Fruit fly (Drosophila melanogaster) whole organism: ENCODE results near the gene CG2278.

Source experiments
- CG8478 ChIP-seq: fragments of >200 bp; optimal IDR thresholded peaks from 2 replicates; lab custom pipeline; 2018; ENCODE audit warnings: inconsistent platforms
- Dll ChIP-seq: fragments of >200 bp; optimal IDR thresholded peaks from 2 replicates; lab custom pipeline; 2017
- EcR ChIP-seq, 2 experiments: fragments of >200 bp; optimal IDR thresholded peaks; 2 replicates each; lab custom pipeline; 2017; ENCODE audit warnings: missing biosample characterization in 2 of 2, missing genetic modification characterization in 2 of 2, missing genetic modification reagents in 2 of 2
- pan ChIP-seq: fragments of >200 bp; optimal IDR thresholded peaks from 2 replicates; lab custom pipeline; 2017
- psq ChIP-seq: fragments of >200 bp; optimal IDR thresholded peaks from 2 replicates; lab custom pipeline; 2017
- usp ChIP-seq: fragments of >200 bp; optimal IDR thresholded peaks from 2 replicates; lab custom pipeline; 2017; ENCODE audit warnings: missing biosample characterization, missing genetic modification characterization, mixed read lengths

Gene CG2278

DNA sequence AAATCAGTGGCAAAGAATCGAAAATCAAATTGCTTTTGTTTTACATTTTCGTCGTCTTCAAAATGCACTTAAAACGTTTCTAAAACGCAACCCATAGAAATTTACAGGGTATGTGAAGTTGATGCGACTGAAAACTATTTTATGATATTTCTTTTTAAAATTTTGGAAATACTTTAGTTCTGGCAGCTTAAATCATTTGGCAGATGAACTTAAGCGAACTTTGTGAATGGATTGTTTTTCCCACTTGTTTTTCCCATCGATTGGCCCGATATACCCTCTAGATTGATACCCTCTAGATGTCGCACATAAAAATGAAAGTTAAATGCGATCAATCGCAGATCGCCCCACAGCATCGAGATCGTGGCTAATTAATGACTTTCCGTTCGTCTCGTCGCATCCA, 43.9 kb downstream of the CG2278 start:
- TF ChIP-seq EcR (GFP tag; optimal IDR thresholded peaks at IDR 0.05; lab: Kevin White, UChicago): no peak

DNA sequence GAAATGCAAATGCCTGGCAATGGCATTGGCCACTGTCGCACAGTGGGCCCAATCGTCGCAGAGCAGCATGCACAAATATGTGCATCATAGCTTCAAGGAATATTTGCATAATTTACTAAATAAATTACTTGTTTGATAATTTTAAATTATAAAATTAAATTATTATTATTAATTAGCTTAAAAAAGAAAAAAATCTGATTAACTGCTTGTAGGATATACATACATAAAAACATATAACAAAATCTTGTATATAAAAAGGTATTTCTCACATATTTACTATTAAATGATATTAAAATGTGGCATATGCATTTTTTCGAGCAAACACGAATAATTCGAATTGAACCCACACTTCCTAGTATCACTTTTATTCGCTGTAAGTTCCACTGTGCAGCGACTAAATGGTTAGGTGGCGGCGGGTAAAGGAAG, 44.8 kb downstream of the CG2278 start:
- no peak for TF ChIP-seq Dll (lab: Kevin White, UChicago)
- TF ChIP-seq CG8478 (lab: Kevin White, UChicago): no peak
- no peak for TF ChIP-seq usp (GFP tag; lab: Kevin White, UChicago)

DNA sequence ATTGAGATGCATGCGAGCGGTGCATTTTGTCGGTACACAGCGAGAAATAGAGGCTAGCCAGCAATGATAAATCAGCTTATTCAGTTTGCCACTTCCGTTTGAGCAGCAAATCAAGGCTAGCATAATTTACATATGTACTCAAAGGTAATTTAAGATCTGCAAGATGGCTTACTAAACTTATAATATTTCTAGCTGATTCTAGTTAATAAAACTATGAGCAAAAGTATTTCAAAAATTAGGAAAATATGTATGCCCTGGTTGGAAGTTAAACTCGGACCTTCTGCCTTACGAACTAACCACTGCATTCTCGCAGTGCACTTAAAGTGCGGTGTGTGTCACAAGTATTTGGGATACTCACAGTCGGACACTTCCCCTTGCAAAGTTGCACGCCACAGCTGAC, 47.2 kb downstream of the CG2278 start:
- TF ChIP-seq EcR (GFP tag; optimal IDR thresholded peaks at IDR 0.05; lab: Kevin White, UChicago) (no peak), pan (no peak), CG8478 (lab: Kevin White, UChicago) (no peak)

DNA sequence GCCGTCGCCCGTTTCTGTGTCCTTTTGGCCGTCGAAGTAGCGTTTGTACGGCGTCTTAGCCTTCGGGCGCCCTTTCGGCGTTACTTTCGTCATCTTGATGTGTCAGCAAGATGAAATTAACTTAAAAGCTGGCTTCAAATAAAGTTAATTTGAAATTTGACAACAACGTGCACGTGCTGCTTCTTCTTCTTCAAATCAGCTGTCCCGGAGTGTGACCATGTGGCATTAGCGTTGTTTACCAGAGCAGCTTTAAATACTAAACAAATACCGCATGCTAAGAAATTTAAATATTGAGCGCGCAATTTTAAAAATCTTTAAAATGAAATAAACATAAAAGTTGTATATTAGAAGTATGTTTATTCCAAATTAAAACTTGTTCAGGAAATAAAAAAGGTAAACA, 49.1 kb downstream of the CG2278 start, which contains the start of gene CG2260:
Gene CG2260 (minus strand): TSS at position 209 of the 400 bp plus-strand sequence.
- TF ChIP-seq usp (GFP tag; lab: Kevin White, UChicago) (no peak), EcR (GFP tag; optimal IDR thresholded peaks at IDR 0.05; lab: Kevin White, UChicago) (no peak), CG8478 (lab: Kevin White, UChicago) (no peak), pan (no peak), psq (lab: Kevin White, UChicago) (no peak), Dll (lab: Kevin White, UChicago) (no peak)

DNA sequence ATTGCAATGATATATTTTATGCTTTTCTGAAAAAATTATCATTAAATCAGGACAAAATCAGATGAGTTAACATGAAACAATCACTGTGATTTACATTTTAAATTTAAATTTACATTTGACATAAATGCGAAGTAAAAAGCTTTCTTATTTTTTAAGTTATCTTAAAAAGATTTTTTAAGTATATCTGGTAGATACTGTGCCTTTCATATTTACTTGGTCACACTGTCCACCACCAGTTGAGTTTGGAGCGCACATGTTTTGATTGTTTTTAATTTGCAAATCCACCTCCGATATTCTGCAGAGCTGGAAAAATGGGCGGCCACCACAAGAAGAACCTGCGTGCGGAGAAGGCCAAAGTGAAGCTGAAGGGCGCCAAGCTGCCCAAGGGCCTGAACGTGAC, 53.3 kb downstream of the CG2278 start, which contains the start of gene CG1575:
Gene CG1575 (plus strand): TSS at position 200 of the 400 bp plus-strand sequence.
- TF ChIP-seq pan (no peak), psq (lab: Kevin White, UChicago) (no peak), Dll (lab: Kevin White, UChicago) (no peak), CG8478 (lab: Kevin White, UChicago) (no peak), EcR (GFP tag; optimal IDR thresholded peaks at IDR 0.05; lab: Kevin White, UChicago) (no peak), usp (GFP tag; lab: Kevin White, UChicago) (no peak)
